Fruit fly (Drosophila melanogaster) whole organism, embryonic: Measurements from ENCODE around the gene CG18213.
A peak's percentile ranks its signal among the peaks of the same experiment; 100 is the strongest.

ENCODE experiments used
- Adf1 ChIP-seq: fragments of 200-800 bp; sonication (Bioruptor generic); IDR thresholded peaks from 2 replicates; pipeline ENCODE4 v1.3.6; 2022; ENCODE audit warnings: missing biosample characterization, missing genetic modification characterization
- Antp ChIP-seq: fragments of 200-800 bp; sonication (Bioruptor generic); optimal IDR thresholded peaks from 3 replicates; lab custom pipeline; 2016; ENCODE audit warnings: missing biosample characterization, missing genetic modification characterization
- B-H2 ChIP-seq: fragments of 200-800 bp; sonication (Bioruptor generic); optimal IDR thresholded peaks from 2 replicates; lab custom pipeline; 2018; ENCODE audit warnings: missing biosample characterization, mild to moderate bottlenecking, missing genetic modification characterization
- C15 ChIP-seq: fragments of 200-800 bp; sonication (Bioruptor generic); IDR thresholded peaks from 3 replicates; pipeline ENCODE4 v1.3.6; 2022; ENCODE audit warnings: missing biosample characterization, missing genetic modification characterization
- CG10267 ChIP-seq: fragments of 200-800 bp; sonication (Bioruptor generic); optimal IDR thresholded peaks from 2 replicates; lab custom pipeline; 2018; ENCODE audit warnings: missing biosample characterization, mild to moderate bottlenecking, missing genetic modification characterization, moderate library complexity
- CG10321 ChIP-seq: fragments of 200-800 bp; sonication (Bioruptor generic); IDR thresholded peaks from 2 replicates; pipeline ENCODE4 v1.3.6; 2022; ENCODE audit warnings: missing biosample characterization, missing genetic modification characterization
- CG10654 ChIP-seq: fragments of 200-800 bp; sonication (Bioruptor generic); optimal IDR thresholded peaks from 2 replicates; lab custom pipeline; 2016; ENCODE audit warnings: missing biosample characterization, missing genetic modification characterization
- CG12236 ChIP-seq: fragments of 200-800 bp; sonication (Bioruptor generic); optimal IDR thresholded peaks from 2 replicates; lab custom pipeline; 2016; ENCODE audit warnings: missing biosample characterization, missing genetic modification characterization
- CG13424 ChIP-seq: fragments of 200-800 bp; sonication (Bioruptor generic); optimal IDR thresholded peaks from 2 replicates; lab custom pipeline; 2019; ENCODE audit warnings: missing biosample characterization, mild to moderate bottlenecking, missing genetic modification characterization, moderate library complexity
- CG14860 ChIP-seq: fragments of 200-800 bp; sonication (Bioruptor generic); IDR thresholded peaks from 3 replicates; pipeline ENCODE4 v1.3.6; 2022; ENCODE audit warnings: missing biosample characterization, missing genetic modification characterization; ENCODE audit not compliant: partially characterized antibody
- CG1529 ChIP-seq: fragments of 200-800 bp; sonication (Bioruptor generic); optimal IDR thresholded peaks from 3 replicates; lab custom pipeline; 2018; ENCODE audit warnings: missing biosample characterization, missing genetic modification characterization
- CG16815 ChIP-seq: fragments of 200-800 bp; sonication (Bioruptor generic); optimal IDR thresholded peaks from 3 replicates; lab custom pipeline; 2017; ENCODE audit warnings: missing biosample characterization, mild to moderate bottlenecking, missing genetic modification characterization
- CG17359 ChIP-seq: fragments of 200-800 bp; sonication (Bioruptor generic); optimal IDR thresholded peaks from 3 replicates; lab custom pipeline; 2018; ENCODE audit warnings: missing biosample characterization, mild to moderate bottlenecking, missing genetic modification characterization, moderate library complexity
- CG17829 ChIP-seq: fragments of 200-800 bp; optimal IDR thresholded peaks from 2 replicates; lab custom pipeline; 2019; ENCODE audit warnings: missing biosample characterization, mild to moderate bottlenecking, missing genetic modification characterization, moderate library complexity
- CG2120 ChIP-seq: fragments of 200-800 bp; sonication (Bioruptor generic); optimal IDR thresholded peaks from 3 replicates; lab custom pipeline; 2016; ENCODE audit warnings: missing biosample characterization, missing genetic modification characterization
- CG31224 ChIP-seq: fragments of 200-800 bp; sonication (Bioruptor generic); IDR thresholded peaks from 2 replicates; pipeline ENCODE4 v1.3.6; 2022; ENCODE audit warnings: missing biosample characterization, missing genetic modification characterization
- CG3847 ChIP-seq: fragments of 200-800 bp; sonication (Bioruptor generic); IDR thresholded peaks from 2 replicates; pipeline ENCODE4 v1.3.6; 2022; ENCODE audit warnings: missing biosample characterization, missing genetic modification characterization
- CG43689 ChIP-seq: fragments of 200-800 bp; sonication (Bioruptor generic); IDR thresholded peaks from 2 replicates; pipeline ENCODE4 v1.3.6; 2022; ENCODE audit warnings: missing biosample characterization, missing genetic modification characterization
- CG6175 ChIP-seq: fragments of 200-800 bp; sonication (Bioruptor generic); IDR thresholded peaks from 3 replicates; pipeline ENCODE4 v1.3.6; 2022; ENCODE audit warnings: missing biosample characterization, missing genetic modification characterization
- CG6791 ChIP-seq: fragments of 200-800 bp; sonication (Bioruptor generic); IDR thresholded peaks from 3 replicates; pipeline ENCODE4 v1.3.6; 2022; ENCODE audit warnings: missing biosample characterization, missing genetic modification characterization; ENCODE audit not compliant: partially characterized antibody
- CG7786 ChIP-seq: fragments of 200-800 bp; sonication (Bioruptor generic); optimal IDR thresholded peaks from 2 replicates; lab custom pipeline; 2016; ENCODE audit warnings: missing biosample characterization, missing genetic modification characterization
- CG8359 ChIP-seq: fragments of 200-800 bp; sonication (Bioruptor generic); optimal IDR thresholded peaks from 2 replicates; lab custom pipeline; 2017; ENCODE audit warnings: missing biosample characterization, mild to moderate bottlenecking, missing genetic modification characterization, borderline replicate concordance
- CG9437 ChIP-seq: fragments of 200-800 bp; sonication (Bioruptor generic); optimal IDR thresholded peaks from 2 replicates; lab custom pipeline; 2018; ENCODE audit warnings: missing biosample characterization, mild to moderate bottlenecking, missing genetic modification characterization
- CG9932 ChIP-seq: fragments of 200-800 bp; sonication (Bioruptor generic); IDR thresholded peaks from 2 replicates; pipeline ENCODE4 v1.3.6; 2022; ENCODE audit warnings: missing biosample characterization, missing genetic modification characterization
- CoRest ChIP-seq: fragments of 200-800 bp; sonication (Bioruptor generic); optimal IDR thresholded peaks from 3 replicates; lab custom pipeline; 2018; ENCODE audit warnings: missing biosample characterization, mild to moderate bottlenecking, missing genetic modification characterization, moderate library complexity
- Dbx ChIP-seq: fragments of 200-800 bp; sonication (Bioruptor generic); IDR thresholded peaks from 3 replicates; pipeline ENCODE4 v1.3.6; 2022; ENCODE audit warnings: missing biosample characterization, missing genetic modification characterization
- Dfd ChIP-seq, 2 experiments: fragments of >200 bp; optimal IDR thresholded peaks; 2 replicates each; lab custom pipeline; 2017; ENCODE audit warnings: missing biosample characterization in 2 of 2, missing genetic modification characterization in 2 of 2
- Gsc ChIP-seq: fragments of 200-800 bp; sonication (Bioruptor generic); IDR thresholded peaks from 2 replicates; pipeline ENCODE4 v1.3.6; 2022; ENCODE audit warnings: missing biosample characterization, missing genetic modification characterization
- Nf-YB ChIP-seq: fragments of 200-800 bp; sonication (Bioruptor generic); optimal IDR thresholded peaks from 3 replicates; lab custom pipeline; 2019; ENCODE audit warnings: missing biosample characterization, mild to moderate bottlenecking, missing genetic modification characterization, moderate library complexity
- Ptx1 ChIP-seq: fragments of 200-800 bp; sonication (Bioruptor generic); IDR thresholded peaks from 2 replicates; pipeline ENCODE4 v1.3.6; 2022; ENCODE audit warnings: missing biosample characterization, missing genetic modification characterization
- Scr ChIP-seq: fragments of 200-800 bp; sonication (Bioruptor generic); IDR thresholded peaks from 2 replicates; pipeline ENCODE4 v1.3.6; 2022; ENCODE audit warnings: missing biosample characterization, missing genetic modification characterization; ENCODE audit not compliant: partially characterized antibody
- Xrp1 ChIP-seq: fragments of 200-800 bp; sonication (Bioruptor generic); IDR thresholded peaks from 2 replicates; pipeline ENCODE4 v1.3.6; 2022; ENCODE audit warnings: missing biosample characterization, missing genetic modification characterization
- ap ChIP-seq: fragments of 200-800 bp; sonication (Bioruptor generic); IDR thresholded peaks from 2 replicates; pipeline ENCODE4 v1.3.6; 2022; ENCODE audit warnings: missing biosample characterization, missing genetic modification characterization
- bcd ChIP-seq: fragments of 200-800 bp; sonication (Bioruptor generic); optimal IDR thresholded peaks from 2 replicates; lab custom pipeline; 2017; ENCODE audit warnings: missing biosample characterization, mild to moderate bottlenecking, missing genetic modification characterization
- bowl ChIP-seq: fragments of 200-800 bp; sonication (Bioruptor generic); IDR thresholded peaks from 2 replicates; pipeline ENCODE4 v1.3.6; 2022; ENCODE audit warnings: missing biosample characterization, missing genetic modification characterization
- cad ChIP-seq: fragments of >200 bp; optimal IDR thresholded peaks from 2 replicates; lab custom pipeline; 2017; ENCODE audit warnings: missing biosample characterization, missing genetic modification characterization
- corto ChIP-seq: fragments of 200-800 bp; sonication (Bioruptor generic); optimal IDR thresholded peaks from 2 replicates; lab custom pipeline; 2016; ENCODE audit warnings: missing biosample characterization, mild to moderate bottlenecking, missing genetic modification characterization, moderate library complexity
- croc ChIP-seq: fragments of 200-800 bp; sonication (Bioruptor generic); conservative IDR thresholded peaks from 3 replicates; pipeline ENCODE4 v1.3.6; 2022; ENCODE audit warnings: missing biosample characterization, missing genetic modification characterization
- dimm ChIP-seq: fragments of 200-800 bp; sonication (Bioruptor generic); IDR thresholded peaks from 2 replicates; pipeline ENCODE4 v1.3.6; 2022; ENCODE audit warnings: missing biosample characterization, missing genetic modification characterization
- ewg ChIP-seq: fragments of 200-800 bp; sonication (Bioruptor generic); optimal IDR thresholded peaks from 3 replicates; lab custom pipeline; 2017; ENCODE audit warnings: mild to moderate bottlenecking, missing biosample characterization, missing genetic modification reagents, missing genetic modification characterization
- fd64A ChIP-seq: fragments of 200-800 bp; sonication (Bioruptor generic); optimal IDR thresholded peaks from 3 replicates; lab custom pipeline; 2018; ENCODE audit warnings: missing biosample characterization, mild to moderate bottlenecking, missing genetic modification characterization
- fd96Cb ChIP-seq: fragments of 200-800 bp; sonication (Bioruptor generic); optimal IDR thresholded peaks from 2 replicates; lab custom pipeline; 2018; ENCODE audit warnings: missing biosample characterization, mild to moderate bottlenecking, missing genetic modification characterization, moderate library complexity
- h ChIP-seq: fragments of >200 bp; optimal IDR thresholded peaks from 2 replicates; lab custom pipeline; 2017
- hb ChIP-seq: fragments of 200-800 bp; sonication (Bioruptor generic); IDR thresholded peaks from 3 replicates; pipeline ENCODE4 v1.3.6; 2022; ENCODE audit warnings: missing biosample characterization, missing genetic modification characterization; ENCODE audit not compliant: partially characterized antibody
- kay ChIP-seq: fragments of 200-800 bp; sonication (Bioruptor generic); optimal IDR thresholded peaks from 2 replicates; lab custom pipeline; 2016; ENCODE audit warnings: missing biosample characterization, missing genetic modification characterization
- lmd ChIP-seq: fragments of 200-800 bp; sonication (Bioruptor generic); IDR thresholded peaks from 2 replicates; pipeline ENCODE4 v1.3.6; 2022; ENCODE audit warnings: missing biosample characterization, missing genetic modification characterization
- nmo ChIP-seq: fragments of 200-800 bp; sonication (Bioruptor generic); optimal IDR thresholded peaks from 2 replicates; lab custom pipeline; 2018; ENCODE audit warnings: missing biosample characterization, mild to moderate bottlenecking, missing genetic modification characterization, moderate library complexity
- org-1 ChIP-seq: fragments of 200-800 bp; sonication (Bioruptor generic); optimal IDR thresholded peaks from 2 replicates; lab custom pipeline; 2017; ENCODE audit warnings: missing biosample characterization, missing genetic modification characterization
- ssp ChIP-seq: fragments of 200-800 bp; sonication (Bioruptor generic); IDR thresholded peaks from 2 replicates; pipeline ENCODE4 v1.3.6; 2022; ENCODE audit warnings: missing biosample characterization, missing genetic modification characterization
- tll ChIP-seq, 2 experiments: fragments of 200-800 bp in 1 of 2; fragments of >200 bp in 1 of 2; sonication (Bioruptor generic) in 1 of 2; optimal IDR thresholded peaks; 2 replicates each; lab custom pipeline; 2017 to 2019; ENCODE audit warnings: missing biosample characterization in 2 of 2, missing genetic modification characterization in 2 of 2, mild to moderate bottlenecking in 1 of 2, moderate library complexity in 1 of 2
- trem ChIP-seq: fragments of 200-800 bp; optimal IDR thresholded peaks from 3 replicates; lab custom pipeline; 2019; ENCODE audit warnings: missing biosample characterization, mild to moderate bottlenecking, missing genetic modification characterization, moderate library complexity
- unpg ChIP-seq: fragments of 200-800 bp; sonication (Bioruptor generic); optimal IDR thresholded peaks from 3 replicates; lab custom pipeline; 2018; ENCODE audit warnings: missing biosample characterization, mild to moderate bottlenecking, missing genetic modification characterization, moderate library complexity

CG18213 gene

DNA sequence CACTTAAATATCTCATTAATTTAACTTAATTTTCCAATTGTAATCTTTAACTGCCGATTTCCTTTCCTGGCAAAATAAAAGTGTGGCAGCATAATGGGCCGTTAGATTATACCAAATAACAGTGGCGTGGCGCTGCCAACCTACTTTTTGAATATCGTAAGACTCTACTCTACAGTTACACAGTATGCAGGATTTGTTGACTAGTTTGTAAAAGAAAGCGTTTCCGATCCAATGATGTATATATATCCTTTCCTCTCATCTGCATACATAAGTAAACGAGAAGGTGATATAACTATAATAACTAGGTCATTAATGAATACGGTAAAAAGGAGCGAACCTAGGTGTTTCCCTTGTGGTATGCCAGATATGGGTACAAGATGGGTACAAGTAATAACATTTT lies 48.2 kb downstream of the CG18213 start, which contains the start of gene EMC2B (continued):
- no peak for TF ChIP-seq dimm
- no peak for TF ChIP-seq CG14860 (GFP tag; lab: Robert Waterston, UW)
- TF ChIP-seq CG7786 (GFP tag; lab: Kevin White, UChicago), result peak; percentile 11
- TF ChIP-seq Gsc, result no peak
- peak; percentile 34 for TF ChIP-seq bcd (GFP tag; lab: Kevin White, UChicago)
- no peak for TF ChIP-seq Nf-YB (GFP tag; lab: Kevin White, UChicago)
- peak; percentile 68 for TF ChIP-seq CG17829 (tag; lab: Kevin White, UChicago)
- TF ChIP-seq tll (GFP tag; optimal IDR thresholded peaks at IDR 0.05; lab: Kevin White, UChicago), result no peak
- no peak for TF ChIP-seq CG10321
- TF ChIP-seq C15 (GFP tag; lab: Robert Waterston, UW), result no peak
- TF ChIP-seq CG3847 (GFP tag; lab: Robert Waterston, UW), result no peak
- no peak for TF ChIP-seq hb (GFP tag; lab: Robert Waterston, UW)
- TF ChIP-seq CG12236, result no peak
- no peak for TF ChIP-seq corto
- no peak for TF ChIP-seq CG31224 (GFP tag; lab: Robert Waterston, UW)
- TF ChIP-seq Dbx, result no peak
- TF ChIP-seq lmd (GFP tag; lab: Robert Waterston, UW), result no peak
- peak; percentile 55 for TF ChIP-seq CoRest (tag; lab: Kevin White, UChicago)
- no peak for TF ChIP-seq Ptx1
- no peak for TF ChIP-seq cad (GFP tag; lab: Kevin White, UChicago)
- TF ChIP-seq Xrp1 (GFP tag; lab: Robert Waterston, UW), result no peak
- peak; percentile 52 for TF ChIP-seq unpg (GFP tag; lab: Kevin White, UChicago)
- TF ChIP-seq CG8359 (GFP tag; lab: Kevin White, UChicago), result no peak
- no peak for TF ChIP-seq org-1 (GFP tag; lab: Kevin White, UChicago)
- TF ChIP-seq bowl (GFP tag; lab: Robert Waterston, UW), result no peak
- TF ChIP-seq CG9437 (GFP tag; lab: Kevin White, UChicago), result peak; percentile 32
- no peak for TF ChIP-seq CG10654 (GFP tag; lab: Kevin White, UChicago)
- TF ChIP-seq fd96Cb (tag; lab: Kevin White, UChicago), result no peak
- TF ChIP-seq CG1529 (GFP tag; lab: Kevin White, UChicago), result no peak
- peak; percentile 43 for TF ChIP-seq CG13424 (tag; lab: Kevin White, UChicago)
- peak; percentile 52 for TF ChIP-seq Antp (GFP tag; lab: Kevin White, UChicago)
- no peak for TF ChIP-seq ssp (GFP tag; lab: Robert Waterston, UW)
- peak; percentile 29 for TF ChIP-seq CG10267 (tag; lab: Kevin White, UChicago)
- TF ChIP-seq croc (GFP tag; lab: Robert Waterston, UW), result no peak
- no peak for TF ChIP-seq CG9932
- TF ChIP-seq kay, result no peak
- TF ChIP-seq fd64A (GFP tag; lab: Kevin White, UChicago), result no peak
- peak; percentile 41 for TF ChIP-seq nmo
- TF ChIP-seq CG6791, result no peak
- TF ChIP-seq B-H2 (GFP tag; lab: Kevin White, UChicago), result peak; percentile 44
- no peak for TF ChIP-seq CG43689 (GFP tag; lab: Robert Waterston, UW)
- TF ChIP-seq Adf1 (GFP tag; lab: Robert Waterston, UW), result no peak
- no peak for TF ChIP-seq ap (GFP tag; lab: Robert Waterston, UW)
- TF ChIP-seq Scr, result no peak
- no peak for TF ChIP-seq CG6175 (GFP tag; lab: Robert Waterston, UW)
- no peak for TF ChIP-seq Dfd (GFP tag; optimal IDR thresholded peaks at IDR 0.05; lab: Kevin White, UChicago)
- TF ChIP-seq h (lab: Kevin White, UChicago), result no peak
- peak; percentile 69 for TF ChIP-seq CG2120 (GFP tag; lab: Kevin White, UChicago)
- no peak for TF ChIP-seq ewg
- TF ChIP-seq CG16815, result no peak
- peak; percentile 12 for TF ChIP-seq CG17359 (tag; lab: Kevin White, UChicago)
- peak; percentile 99 for TF ChIP-seq trem (tag; lab: Kevin White, UChicago)
